Fruit fly (Drosophila melanogaster) whole organism, adult: ENCODE results near the gene Twdlalpha.

Source experiments
- CG12768 ChIP-seq: fragments of 200-800 bp; sonication (Bioruptor generic); optimal IDR thresholded peaks from 2 replicates; lab custom pipeline; 2017; ENCODE audit warnings: missing biosample characterization, missing genetic modification characterization, mild to moderate bottlenecking, moderate library complexity, missing genetic modification reagents
- CG14711 ChIP-seq: fragments of 200-800 bp; sonication (Bioruptor generic); optimal IDR thresholded peaks from 2 replicates; lab custom pipeline; 2018; ENCODE audit warnings: missing biosample characterization, mild to moderate bottlenecking, missing genetic modification characterization, moderate library complexity
- CG1620 ChIP-seq: fragments of 200-800 bp; sonication (Bioruptor generic); optimal IDR thresholded peaks from 2 replicates; lab custom pipeline; 2016; ENCODE audit warnings: missing biosample characterization, missing genetic modification characterization
- CG33017 ChIP-seq: fragments of 200-800 bp; sonication (Bioruptor generic); optimal IDR thresholded peaks from 2 replicates; lab custom pipeline; 2018; ENCODE audit warnings: missing biosample characterization, mild to moderate bottlenecking, missing genetic modification characterization, moderate library complexity
- CG5204 ChIP-seq: fragments of 200-800 bp; sonication (Bioruptor generic); optimal IDR thresholded peaks from 2 replicates; lab custom pipeline; 2016; ENCODE audit warnings: missing biosample characterization, missing genetic modification characterization
- CG7045 ChIP-seq: fragments of 200-800 bp; sonication (Bioruptor generic); optimal IDR thresholded peaks from 2 replicates; lab custom pipeline; 2017; ENCODE audit warnings: missing biosample characterization, mild to moderate bottlenecking, missing genetic modification characterization
- Clk ChIP-seq: fragments of 200-800 bp; sonication (Bioruptor generic); optimal IDR thresholded peaks from 2 replicates; lab custom pipeline; 2017; ENCODE audit warnings: missing biosample characterization, missing genetic modification characterization
- Hr96 ChIP-seq: fragments of 200-800 bp; sonication (Bioruptor generic); optimal IDR thresholded peaks from 2 replicates; lab custom pipeline; 2016; ENCODE audit warnings: missing biosample characterization, missing genetic modification characterization
- Mnt ChIP-seq: fragments of 200-800 bp; sonication (Bioruptor generic); optimal IDR thresholded peaks from 2 replicates; lab custom pipeline; 2016; ENCODE audit warnings: missing biosample characterization, mild to moderate bottlenecking, missing genetic modification characterization
- kay ChIP-seq: fragments of 200-800 bp; sonication (Bioruptor generic); peaks from one replicate; lab custom pipeline; 2016; ENCODE audit warnings: missing biosample characterization, missing genetic modification characterization, borderline replicate concordance
- ovo ChIP-seq: fragments of 200-800 bp; sonication (Bioruptor generic); optimal IDR thresholded peaks from 2 replicates; lab custom pipeline; 2016; ENCODE audit warnings: missing biosample characterization, missing genetic modification characterization

DNA sequence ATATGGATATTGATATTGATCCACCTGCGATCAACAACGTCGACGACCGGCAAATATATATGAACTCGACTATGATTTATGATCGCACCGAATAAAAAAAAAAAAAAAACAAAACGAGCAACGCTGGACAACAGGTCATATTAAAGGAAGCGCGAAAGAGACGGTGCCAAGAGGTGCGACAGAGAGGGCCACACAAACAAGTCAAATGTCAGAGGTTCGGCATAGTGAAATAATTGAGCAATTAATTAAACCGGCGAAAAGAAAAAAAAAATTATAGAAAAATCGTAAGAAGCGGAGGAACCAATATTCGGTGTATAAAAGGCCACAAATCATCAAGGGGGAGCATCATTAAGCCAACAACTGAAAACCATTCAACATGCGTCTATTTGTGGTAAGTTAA lies at the start of gene Twdlalpha:
- no peak for TF ChIP-seq CG1620 (GFP tag; lab: Kevin White, UChicago)
- TF ChIP-seq CG33017: no peak
- TF ChIP-seq CG12768 (GFP tag; lab: Kevin White, UChicago): no peak
- no peak for TF ChIP-seq Mnt (GFP tag; lab: Kevin White, UChicago)
- no peak for TF ChIP-seq CG5204 (GFP tag; lab: Kevin White, UChicago)
- no peak for TF ChIP-seq kay (GFP tag; lab: Kevin White, UChicago)
- TF ChIP-seq ovo (GFP tag; lab: Kevin White, UChicago): no peak
- TF ChIP-seq CG7045 (GFP tag; lab: Kevin White, UChicago): no peak
- no peak for TF ChIP-seq CG14711
- no peak for TF ChIP-seq Clk (GFP tag; lab: Kevin White, UChicago)
- no peak for TF ChIP-seq Hr96
